Worm (Caenorhabditis elegans): ENCODE results near the gene B0507.9.

The B0507.9 gene

ce11 chrV:8789345-8789744, 23.5 kb upstream of the B0507.9 start:
- TF ChIP-seq dmd-4 (tag; optimal IDR thresholded peaks at IDR 0.05): no peak
- TF ChIP-seq nhr-25 (tag; optimal IDR thresholded peaks at IDR 0.05): no peak
- TF ChIP-seq nhr-23 (tag; optimal IDR thresholded peaks at IDR 0.05): no peak
- no peak for TF ChIP-seq ceh-16 (tag; optimal IDR thresholded peaks at IDR 0.05)

- no peak for TF ChIP-seq R02D3.7 (tag; optimal IDR thresholded peaks at IDR 0.05)
- no peak for TF ChIP-seq nhr-21 (tag; optimal IDR thresholded peaks at IDR 0.05)
- TF ChIP-seq zag-1 (tag; optimal IDR thresholded peaks at IDR 0.05): no peak
- no peak for TF ChIP-seq Y55F3AM.14 (GFP tag; optimal IDR thresholded peaks at IDR 0.05)
- no peak for TF ChIP-seq skn-1 (tag; optimal IDR thresholded peaks at IDR 0.05)
Measured at ce11 chrV:8786245-8786644, 20.4 kb upstream of the B0507.9 start, which contains the start of gene sup-37. TSS of gene sup-37 (plus strand) at chrV:8786545.

ce11 chrV:8785526-8785925, 19.7 kb upstream of the B0507.9 start:
- peak; percentile 50 for TF ChIP-seq F13H6.1 (tag; optimal IDR thresholded peaks at IDR 0.05)
- TF ChIP-seq nhr-129 (tag; optimal IDR thresholded peaks at IDR 0.05): peak; percentile 72
- TF ChIP-seq R02D3.7 (tag; optimal IDR thresholded peaks at IDR 0.05): no peak
- TF ChIP-seq fos-1 (tag; optimal IDR thresholded peaks at IDR 0.05): peak; percentile 30

ce11 chrV:8784485-8784884, 18.6 kb upstream of the B0507.9 start:
- TF ChIP-seq mdl-1 (tag; optimal IDR thresholded peaks at IDR 0.05) (no peak), crh-2 (tag; optimal IDR thresholded peaks at IDR 0.05) (no peak), sem-4 (tag; optimal IDR thresholded peaks at IDR 0.05) (no peak), ama-1 (optimal IDR thresholded peaks at IDR 0.05) (no peak)

ce11 chrV:8782112-8782511, 16.3 kb upstream of the B0507.9 start:
- TF ChIP-seq skn-1 (tag; optimal IDR thresholded peaks at IDR 0.05) (no peak), sma-3 (GFP tag; optimal IDR thresholded peaks at IDR 0.05) (no peak), dmd-4 (tag; optimal IDR thresholded peaks at IDR 0.05) (no peak), nhr-129 (tag; optimal IDR thresholded peaks at IDR 0.05) (peak; percentile 45), fos-1 (tag; optimal IDR thresholded peaks at IDR 0.05) (peak; percentile 6)

ce11 chrV:8781164-8781563, 15.3 kb upstream of the B0507.9 start:
- TF ChIP-seq ceh-82 (tag; optimal IDR thresholded peaks at IDR 0.05) (no peak), fos-1 (tag; optimal IDR thresholded peaks at IDR 0.05) (peak; percentile 64)

ce11 chrV:8776270-8776669, 10.4 kb upstream of the B0507.9 start, which contains the start of gene B0507.1:
TSS of gene B0507.1 (plus strand) at chrV:8776570.
- TF ChIP-seq elt-1 (tag; optimal IDR thresholded peaks at IDR 0.05) (no peak), ceh-82 (tag; optimal IDR thresholded peaks at IDR 0.05) (no peak), dmd-4 (tag; optimal IDR thresholded peaks at IDR 0.05) (no peak), elt-3 (tag; optimal IDR thresholded peaks at IDR 0.05) (no peak)

- TF ChIP-seq nhr-129 (tag; optimal IDR thresholded peaks at IDR 0.05) (peak; percentile 9), C34F6.9 (tag; optimal IDR thresholded peaks at IDR 0.05) (peak; percentile 42), nhr-6 (tag; optimal IDR thresholded peaks at IDR 0.05) (no peak), fos-1 (tag; optimal IDR thresholded peaks at IDR 0.05) (peak; percentile 56), unc-55 (GFP tag; optimal IDR thresholded peaks at IDR 0.05) (peak; percentile 57), lsy-2 (tag; optimal IDR thresholded peaks at IDR 0.05) (peak in 1 of 2 experiments; percentile 35), mab-5 (tag; optimal IDR thresholded peaks at IDR 0.05) (no peak)
Measured at ce11 chrV:8773826-8774382, 8.1 kb upstream of the B0507.9 start, which contains the start of gene B0507.2. TSS of gene B0507.2 (plus strand) at chrV:8774332.

- TF ChIP-seq nhr-129 (tag; optimal IDR thresholded peaks at IDR 0.05) (no peak), Y55F3AM.14 (GFP tag; optimal IDR thresholded peaks at IDR 0.05) (no peak), peb-1 (tag; optimal IDR thresholded peaks at IDR 0.05) (no peak), zag-1 (tag; optimal IDR thresholded peaks at IDR 0.05) (no peak), unc-62 (GFP tag; optimal IDR thresholded peaks at IDR 0.05) (no peak), mdl-1 (tag; optimal IDR thresholded peaks at IDR 0.05) (no peak), ama-1 (optimal IDR thresholded peaks at IDR 0.05) (no peak), unc-39 (tag; optimal IDR thresholded peaks at IDR 0.05) (no peak), lsy-2 (tag; optimal IDR thresholded peaks at IDR 0.05) (no peak), blmp-1 (tag; optimal IDR thresholded peaks at IDR 0.05; ENCODE audit: insufficient read depth) (no peak), nhr-12 (tag; optimal IDR thresholded peaks at IDR 0.05) (no peak), skn-1 (tag; optimal IDR thresholded peaks at IDR 0.05) (no peak), lin-39 (tag; optimal IDR thresholded peaks at IDR 0.05) (no peak), sma-3 (GFP tag; optimal IDR thresholded peaks at IDR 0.05) (no peak), nhr-77 (tag; optimal IDR thresholded peaks at IDR 0.05) (no peak), elt-1 (tag; optimal IDR thresholded peaks at IDR 0.05) (no peak), nhr-25 (tag; optimal IDR thresholded peaks at IDR 0.05) (no peak), aly-2 (tag; optimal IDR thresholded peaks at IDR 0.05) (no peak), ztf-4 (tag; optimal IDR thresholded peaks at IDR 0.05) (no peak)
Measured at ce11 chrV:8771599-8771998, 5.8 kb upstream of the B0507.9 start, which contains the start of gene srx-115. TSS of gene srx-115 (plus strand) at chrV:8771899.

Measured in whole organism, L2 larva.